Worm (Caenorhabditis elegans): ENCODE results near the gene puf-12.

The puf-12 gene

ce11 chrII:10065472-10065871, 34.6 kb upstream of the puf-12 start:
- TF ChIP-seq ceh-82 (tag; optimal IDR thresholded peaks at IDR 0.05) = no peak
- no peak for TF ChIP-seq mdl-1 (tag; optimal IDR thresholded peaks at IDR 0.05)
- TF ChIP-seq sup-37 (GFP tag; optimal IDR thresholded peaks at IDR 0.05) = no peak
- TF ChIP-seq unc-86 (tag; optimal IDR thresholded peaks at IDR 0.05) = no peak
- no peak for TF ChIP-seq ces-1 (GFP tag; optimal IDR thresholded peaks at IDR 0.05)
- no peak for TF ChIP-seq C34B4.2 (tag; optimal IDR thresholded peaks at IDR 0.05)
- no peak for TF ChIP-seq lir-3 (tag; optimal IDR thresholded peaks at IDR 0.05; ENCODE audit: poor library complexity)
- no peak for TF ChIP-seq snu-23 (GFP tag; optimal IDR thresholded peaks at IDR 0.05)
- no peak for TF ChIP-seq xbp-1 (tag; optimal IDR thresholded peaks at IDR 0.05)
- TF ChIP-seq vab-15 (tag; optimal IDR thresholded peaks at IDR 0.05) = no peak
- TF ChIP-seq sox-4 (tag; optimal IDR thresholded peaks at IDR 0.05) = no peak

- TF ChIP-seq pag-3 (tag; optimal IDR thresholded peaks at IDR 0.05; ENCODE audit: borderline replicate concordance, insufficient read depth) (no peak), skn-1 (tag; optimal IDR thresholded peaks at IDR 0.05) (no peak), nhr-12 (tag; optimal IDR thresholded peaks at IDR 0.05) (no peak), tlp-1 (tag; optimal IDR thresholded peaks at IDR 0.05) (no peak), efl-1 (optimal IDR thresholded peaks at IDR 0.05) (no peak), efl-1 (GFP tag; optimal IDR thresholded peaks at IDR 0.05 in 1 of 2) (no peak), mab-9 (GFP tag; IDR thresholded peaks at IDR 0.05) (no peak), sptf-1 (tag; optimal IDR thresholded peaks at IDR 0.05) (no peak), lsy-2 (tag; optimal IDR thresholded peaks at IDR 0.05) (no peak), C34B4.2 (tag; optimal IDR thresholded peaks at IDR 0.05) (no peak), elt-2 (tag; optimal IDR thresholded peaks at IDR 0.05) (no peak), lin-39 (tag; optimal IDR thresholded peaks at IDR 0.05) (no peak)
Observed at ce11 chrII:10067817-10068216, 32.3 kb upstream of the puf-12 start, which contains the start of gene die-1. Gene die-1 (minus strand): TSS chrII:10067917.

- TF ChIP-seq C04F5.9 (tag; optimal IDR thresholded peaks at IDR 0.05) = no peak
- no peak for TF ChIP-seq tlp-1 (tag; optimal IDR thresholded peaks at IDR 0.05)
- no peak for TF ChIP-seq unc-98 (GFP tag; IDR thresholded peaks at IDR 0.05)
- TF ChIP-seq mab-9 (GFP tag; IDR thresholded peaks at IDR 0.05) = no peak
- TF ChIP-seq pqm-1 (tag; optimal IDR thresholded peaks at IDR 0.05) = no peak
- TF ChIP-seq zip-4 (GFP tag; optimal IDR thresholded peaks at IDR 0.05) = no peak
- no peak for TF ChIP-seq lin-35 (GFP tag; optimal IDR thresholded peaks at IDR 0.05)
- TF ChIP-seq nhr-76 (tag; optimal IDR thresholded peaks at IDR 0.05) = no peak
- TF ChIP-seq nhr-90 (tag; optimal IDR thresholded peaks at IDR 0.05; ENCODE audit: poor library complexity) = no peak
- TF ChIP-seq lin-14 (GFP tag; optimal IDR thresholded peaks at IDR 0.05) = peak; percentile 42
- no peak for TF ChIP-seq C16A3.4 (tag; optimal IDR thresholded peaks at IDR 0.05)
- peak in 5 of 6 experiments; percentile 79 to 97 (median 95) for TF ChIP-seq elt-3 (tag; optimal IDR thresholded peaks at IDR 0.05)
- no peak for TF ChIP-seq lir-3 (tag; optimal IDR thresholded peaks at IDR 0.05; ENCODE audit: poor library complexity)
- TF ChIP-seq blmp-1 (tag; optimal IDR thresholded peaks at IDR 0.05) = peak; percentile 87
- TF ChIP-seq nhr-85 (tag) = peak; percentile 59
- TF ChIP-seq nhr-71 (tag; optimal IDR thresholded peaks at IDR 0.05) = no peak
- TF ChIP-seq F16B12.6 (tag; optimal IDR thresholded peaks at IDR 0.05) = no peak
- no peak for TF ChIP-seq elt-2 (tag; optimal IDR thresholded peaks at IDR 0.05)
- TF ChIP-seq nhr-12 (tag; optimal IDR thresholded peaks at IDR 0.05) = no peak
- no peak for TF ChIP-seq zag-1 (tag; optimal IDR thresholded peaks at IDR 0.05)
- TF ChIP-seq ces-1 (GFP tag; optimal IDR thresholded peaks at IDR 0.05) = no peak
- no peak for TF ChIP-seq mdl-1 (tag; optimal IDR thresholded peaks at IDR 0.05)
- TF ChIP-seq Y116A8C.19 (tag; optimal IDR thresholded peaks at IDR 0.05; ENCODE audit: borderline replicate concordance) = no peak
Observed at ce11 chrII:10073986-10074385, 26.1 kb upstream of the puf-12 start.

ce11 chrII:10075794-10076193, 24.3 kb upstream of the puf-12 start:
- TF ChIP-seq grh-1 (GFP tag; IDR thresholded peaks at IDR 0.05) (no peak), lin-14 (GFP tag; optimal IDR thresholded peaks at IDR 0.05) (peak; percentile 24), nhr-77 (tag; optimal IDR thresholded peaks at IDR 0.05) (peak; percentile 3), efl-1 (optimal IDR thresholded peaks at IDR 0.05) (no peak), efl-1 (GFP tag; optimal IDR thresholded peaks at IDR 0.05 in 1 of 2) (no peak), hpl-2 (GFP tag; optimal IDR thresholded peaks at IDR 0.05) (no peak), vab-15 (tag; optimal IDR thresholded peaks at IDR 0.05) (no peak), unc-130 (tag; optimal IDR thresholded peaks at IDR 0.05) (no peak), elt-3 (tag; optimal IDR thresholded peaks at IDR 0.05) (no peak), lsy-2 (tag; optimal IDR thresholded peaks at IDR 0.05) (no peak), tlp-1 (tag; optimal IDR thresholded peaks at IDR 0.05) (no peak)
